Fruit fly (Drosophila melanogaster): Measurements from ENCODE around the gene CG31789.

Gene CG31789

dm6 chr2L:18566235-18567158, 39.2 kb upstream of the CG31789 start (continued):
- peak; percentile 10 for TF ChIP-seq CG15696 (tag; optimal IDR thresholded peaks at IDR 0.05)
- peak; percentile 40 for TF ChIP-seq Blimp-1 (GFP tag; optimal IDR thresholded peaks at IDR 0.05)
- TF ChIP-seq trh (GFP tag; optimal IDR thresholded peaks at IDR 0.05), result no peak
- TF ChIP-seq ato (GFP tag; IDR thresholded peaks at IDR 0.05; ENCODE audit: partially characterized antibody), result no peak
- peak; percentile 4 for TF ChIP-seq CG3281 (GFP tag; optimal IDR thresholded peaks at IDR 0.05)
- peak; percentile 54 for TF ChIP-seq PHDP (tag; optimal IDR thresholded peaks at IDR 0.05)
- TF ChIP-seq CG8765 (GFP tag; IDR thresholded peaks at IDR 0.05), result no peak
- no peak for TF ChIP-seq CG9797 (GFP tag; optimal IDR thresholded peaks at IDR 0.05)
- TF ChIP-seq CG18599 (GFP tag; optimal IDR thresholded peaks at IDR 0.05), result no peak
- TF ChIP-seq CG7987 (GFP tag; optimal IDR thresholded peaks at IDR 0.05), result peak; percentile 44
- TF ChIP-seq klu (GFP tag; IDR thresholded peaks at IDR 0.05), result no peak
- TF ChIP-seq tio (GFP tag; optimal IDR thresholded peaks at IDR 0.05), result peak; percentile 35
- TF ChIP-seq CG11504 (tag; optimal IDR thresholded peaks at IDR 0.05), result peak; percentile 41
- no peak for TF ChIP-seq ems (GFP tag; optimal IDR thresholded peaks at IDR 0.05)
- TF ChIP-seq Hmx (GFP tag; optimal IDR thresholded peaks at IDR 0.05), result no peak
- TF ChIP-seq row (GFP tag; IDR thresholded peaks at IDR 0.05), result peak; percentile 73
- no peak for TF ChIP-seq CG34224 (GFP tag; IDR thresholded peaks at IDR 0.05; ENCODE audit: partially characterized antibody)
- peak in 1 of 2 experiments; percentile 58 for TF ChIP-seq tll (GFP tag; optimal IDR thresholded peaks at IDR 0.05)
- TF ChIP-seq hbn (GFP tag; IDR thresholded peaks at IDR 0.05; ENCODE audit: partially characterized antibody), result no peak
- peak; percentile 57 for TF ChIP-seq CG2712 (tag; optimal IDR thresholded peaks at IDR 0.05)
- no peak for TF ChIP-seq usp (GFP tag; optimal IDR thresholded peaks at IDR 0.05)
- no peak for TF ChIP-seq sna (GFP tag; IDR thresholded peaks at IDR 0.05; ENCODE audit: partially characterized antibody)
- no peak for TF ChIP-seq repo (GFP tag; optimal IDR thresholded peaks at IDR 0.05)
- TF ChIP-seq CG9932 (GFP tag; IDR thresholded peaks at IDR 0.05), result peak; percentile 51; the same call in 1 of the 2 replicates
- no peak for TF ChIP-seq CG12219 (GFP tag; optimal IDR thresholded peaks at IDR 0.05)
- no peak for TF ChIP-seq CG7271 (tag; optimal IDR thresholded peaks at IDR 0.05)
- TF ChIP-seq CG8944 (GFP tag; optimal IDR thresholded peaks at IDR 0.05), result no peak
- peak in 1 of 2 experiments; percentile 56 for TF ChIP-seq Hr78 (GFP tag; optimal IDR thresholded peaks at IDR 0.05)
- no peak for TF ChIP-seq CG6765 (GFP tag; optimal IDR thresholded peaks at IDR 0.05)
- no peak for TF ChIP-seq ap (GFP tag; IDR thresholded peaks at IDR 0.05)
- no peak for TF ChIP-seq da (GFP tag; optimal IDR thresholded peaks at IDR 0.05)
- TF ChIP-seq CG11696 (GFP tag; IDR thresholded peaks at IDR 0.05), result no peak
- no peak for TF ChIP-seq CG2889 (GFP tag; IDR thresholded peaks at IDR 0.05)
- peak; percentile 8 for TF ChIP-seq D19B (GFP tag; optimal IDR thresholded peaks at IDR 0.05)
- TF ChIP-seq vfl (GFP tag; optimal IDR thresholded peaks at IDR 0.05), result no peak
- TF ChIP-seq CG1832 (GFP tag; optimal IDR thresholded peaks at IDR 0.05), result no peak
- no peak for TF ChIP-seq CG43689 (GFP tag; IDR thresholded peaks at IDR 0.05)
- TF ChIP-seq CG17912 (GFP tag; optimal IDR thresholded peaks at IDR 0.05), result no peak
- TF ChIP-seq CG17568 (GFP tag; optimal IDR thresholded peaks at IDR 0.05), result no peak
- TF ChIP-seq Hmr (GFP tag; optimal IDR thresholded peaks at IDR 0.05), result peak; percentile 50
- TF ChIP-seq CG8924 (tag; optimal IDR thresholded peaks at IDR 0.05), result peak; percentile 29
- no peak for TF ChIP-seq CG17186 (GFP tag; optimal IDR thresholded peaks at IDR 0.05)
- no peak for TF ChIP-seq yki (optimal IDR thresholded peaks at IDR 0.05)
- TF ChIP-seq CG11456 (GFP tag; IDR thresholded peaks at IDR 0.05), result no peak
- no peak for TF ChIP-seq CG8478 (optimal IDR thresholded peaks at IDR 0.05)
- TF ChIP-seq CG10959 (GFP tag; IDR thresholded peaks at IDR 0.05), result no peak
- no peak for TF ChIP-seq ssp (GFP tag; IDR thresholded peaks at IDR 0.05)
- TF ChIP-seq Awh (GFP tag; IDR thresholded peaks at IDR 0.05), result 0 out of 2 replicates have a peak, but pooled peaks have one; percentile 12
- no peak for TF ChIP-seq Bdp1 (GFP tag; optimal IDR thresholded peaks at IDR 0.05)
